Fruit fly (Drosophila melanogaster) whole organism, prepupa: ENCODE data around the gene FER.

ENCODE experiments used
- Blimp-1 ChIP-seq: fragments of 200-800 bp; sonication (Bioruptor generic); optimal IDR thresholded peaks from 3 replicates; lab custom pipeline; 2017; ENCODE audit warnings: missing biosample characterization, missing genetic modification characterization, mild to moderate bottlenecking, moderate library complexity, missing genetic modification reagents
- CG10631 ChIP-seq: fragments of 200-800 bp; sonication (Bioruptor generic); optimal IDR thresholded peaks from 2 replicates; lab custom pipeline; 2016; ENCODE audit warnings: missing biosample characterization, missing genetic modification characterization
- CG11294 ChIP-seq: fragments of 200-800 bp; sonication (Bioruptor generic); IDR thresholded peaks from 2 replicates; pipeline ENCODE4 v1.3.6; 2022; ENCODE audit warnings: missing biosample characterization, missing genetic modification characterization
- CG15336 ChIP-seq: fragments of 200-800 bp; sonication (Bioruptor generic); IDR thresholded peaks from 2 replicates; pipeline ENCODE4 v1.3.6; 2022; ENCODE audit warnings: missing biosample characterization, missing genetic modification characterization
- CG31627 ChIP-seq: fragments of 200-800 bp; sonication (Bioruptor generic); optimal IDR thresholded peaks from 3 replicates; lab custom pipeline; 2016; ENCODE audit warnings: missing biosample characterization, missing genetic modification characterization
- CG4318 ChIP-seq: fragments of 200-800 bp; sonication (Bioruptor generic); optimal IDR thresholded peaks from 3 replicates; lab custom pipeline; 2017; ENCODE audit warnings: missing biosample characterization, mild to moderate bottlenecking, missing genetic modification characterization
- CG6163 ChIP-seq: fragments of 200-800 bp; sonication (Bioruptor generic); IDR thresholded peaks from 3 replicates; pipeline ENCODE4 v1.3.6; 2022; ENCODE audit warnings: missing biosample characterization, missing genetic modification characterization
- CG6276 ChIP-seq: fragments of 200-800 bp; sonication (Bioruptor generic); optimal IDR thresholded peaks from 2 replicates; lab custom pipeline; 2017; ENCODE audit warnings: missing biosample characterization, mild to moderate bottlenecking, missing genetic modification characterization
- CG6792 ChIP-seq: fragments of 200-800 bp; sonication (Bioruptor generic); optimal IDR thresholded peaks from 3 replicates; lab custom pipeline; 2016; ENCODE audit warnings: missing biosample characterization, missing genetic modification characterization
- CG6808 ChIP-seq: fragments of 200-800 bp; sonication (Bioruptor generic); optimal IDR thresholded peaks from 3 replicates; lab custom pipeline; 2017; ENCODE audit warnings: missing biosample characterization, missing genetic modification characterization, mild to moderate bottlenecking, moderate library complexity, missing genetic modification reagents
- CG6854 ChIP-seq: fragments of 200-800 bp; sonication (Bioruptor generic); optimal IDR thresholded peaks from 2 replicates; lab custom pipeline; 2017; ENCODE audit warnings: missing biosample characterization, mild to moderate bottlenecking, missing genetic modification characterization
- CG8119 ChIP-seq: fragments of 200-800 bp; sonication (Bioruptor generic); IDR thresholded peaks from 3 replicates; pipeline ENCODE4 v1.3.6; 2022; ENCODE audit warnings: missing biosample characterization, missing genetic modification characterization
- CG8319 ChIP-seq: fragments of 200-800 bp; sonication (Bioruptor generic); optimal IDR thresholded peaks from 3 replicates; lab custom pipeline; 2016; ENCODE audit warnings: missing biosample characterization, missing genetic modification characterization
- CG8632 ChIP-seq: fragments of 200-800 bp; sonication (Bioruptor generic); optimal IDR thresholded peaks from 3 replicates; lab custom pipeline; 2016; ENCODE audit warnings: missing biosample characterization, missing genetic modification characterization
- CG9139 ChIP-seq: fragments of 200-800 bp; sonication (Bioruptor generic); optimal IDR thresholded peaks from 3 replicates; lab custom pipeline; 2017; ENCODE audit warnings: missing biosample characterization, mild to moderate bottlenecking, missing genetic modification characterization
- Eip75B ChIP-seq: fragments of 200-800 bp; sonication (Bioruptor generic); optimal IDR thresholded peaks from 3 replicates; lab custom pipeline; 2016; ENCODE audit warnings: missing biosample characterization, missing genetic modification characterization
- Eip78C ChIP-seq: fragments of 200-800 bp; sonication (Bioruptor generic); peaks from one replicate; lab custom pipeline; 2016; ENCODE audit warnings: missing biosample characterization, missing genetic modification characterization
- Eip93F ChIP-seq: fragments of 200-800 bp; sonication (Bioruptor generic); optimal IDR thresholded peaks from 2 replicates; lab custom pipeline; 2016; ENCODE audit warnings: missing biosample characterization, mild to moderate bottlenecking, missing genetic modification characterization
- Ets96B ChIP-seq: fragments of 200-800 bp; optimal IDR thresholded peaks from 2 replicates; lab custom pipeline; 2019; ENCODE audit warnings: missing biosample characterization, mild to moderate bottlenecking, missing genetic modification characterization, moderate library complexity
- Gug ChIP-seq: fragments of 200-800 bp; sonication (Bioruptor generic); IDR thresholded peaks from 2 replicates; pipeline ENCODE4 v1.3.6; 2022; ENCODE audit warnings: missing biosample characterization, missing genetic modification characterization
- Lpt ChIP-seq: fragments of 200-800 bp; sonication (Bioruptor generic); optimal IDR thresholded peaks from 3 replicates; lab custom pipeline; 2016; ENCODE audit warnings: missing biosample characterization, missing genetic modification characterization
- Met ChIP-seq: fragments of 200-800 bp; sonication (Bioruptor generic); optimal IDR thresholded peaks from 3 replicates; lab custom pipeline; 2016; ENCODE audit warnings: missing biosample characterization, missing genetic modification characterization
- OdsH ChIP-seq: fragments of 200-800 bp; sonication (Bioruptor generic); optimal IDR thresholded peaks from 3 replicates; lab custom pipeline; 2016; ENCODE audit warnings: missing biosample characterization, missing genetic modification characterization
- Smox ChIP-seq: fragments of 200-800 bp; sonication (Bioruptor generic); optimal IDR thresholded peaks from 3 replicates; lab custom pipeline; 2016; ENCODE audit warnings: missing biosample characterization, missing genetic modification characterization
- Sox14 ChIP-seq: fragments of 200-800 bp; sonication (Bioruptor generic); optimal IDR thresholded peaks from 3 replicates; lab custom pipeline; 2016; ENCODE audit warnings: missing biosample characterization, missing genetic modification characterization
- Sox15 ChIP-seq: fragments of 200-800 bp; sonication (Bioruptor generic); optimal IDR thresholded peaks from 3 replicates; lab custom pipeline; 2016; ENCODE audit warnings: missing biosample characterization, missing genetic modification characterization
- acj6 ChIP-seq: fragments of 200-800 bp; sonication (Bioruptor generic); optimal IDR thresholded peaks from 3 replicates; lab custom pipeline; 2016; ENCODE audit warnings: missing biosample characterization, missing genetic modification characterization
- dsx ChIP-seq: fragments of 200-800 bp; optimal IDR thresholded peaks from 3 replicates; lab custom pipeline; 2019; ENCODE audit warnings: missing biosample characterization, mild to moderate bottlenecking, missing genetic modification characterization, moderate library complexity; ENCODE audit not compliant: poor library complexity, severe bottlenecking
- eg ChIP-seq: fragments of 200-800 bp; sonication (Bioruptor generic); IDR thresholded peaks from 3 replicates; pipeline ENCODE4 v1.3.6; 2022; ENCODE audit warnings: missing biosample characterization, missing genetic modification characterization
- esn ChIP-seq: fragments of 200-800 bp; sonication (Bioruptor generic); optimal IDR thresholded peaks from 2 replicates; lab custom pipeline; 2016; ENCODE audit warnings: missing biosample characterization, mild to moderate bottlenecking, missing genetic modification characterization, moderate library complexity
- fd85E ChIP-seq: fragments of 200-800 bp; sonication (Bioruptor generic); optimal IDR thresholded peaks from 3 replicates; lab custom pipeline; 2016; ENCODE audit warnings: missing biosample characterization, missing genetic modification characterization
- fkh ChIP-seq: fragments of 200-800 bp; sonication (Bioruptor generic); optimal IDR thresholded peaks from 3 replicates; lab custom pipeline; 2017; ENCODE audit warnings: missing biosample characterization, mild to moderate bottlenecking, missing genetic modification characterization, moderate library complexity
- net ChIP-seq: fragments of 200-800 bp; sonication (Bioruptor generic); optimal IDR thresholded peaks from 3 replicates; lab custom pipeline; 2016; ENCODE audit warnings: missing biosample characterization, missing genetic modification characterization
- pdm3 ChIP-seq: fragments of 200-800 bp; sonication (Bioruptor generic); optimal IDR thresholded peaks from 3 replicates; lab custom pipeline; 2016; ENCODE audit warnings: missing biosample characterization, missing genetic modification characterization
- salr ChIP-seq, 2 experiments: fragments of 200-800 bp; sonication (Bioruptor generic); optimal IDR thresholded peaks; 3 replicates each; lab custom pipeline; 2016 to 2018; ENCODE audit warnings: missing biosample characterization in 2 of 2, missing genetic modification characterization in 2 of 2, mild to moderate bottlenecking in 1 of 2
- spab ChIP-seq: fragments of 200-800 bp; sonication (Bioruptor generic); optimal IDR thresholded peaks from 2 replicates; lab custom pipeline; 2017; ENCODE audit warnings: missing biosample characterization, mild to moderate bottlenecking, missing genetic modification characterization, missing genetic modification reagents
- ss ChIP-seq, 2 experiments: fragments of 200-800 bp; sonication (Bioruptor generic); optimal IDR thresholded peaks; 2 replicates in 1 of 2; 3 replicates in 1 of 2; lab custom pipeline; 2017 to 2018; ENCODE audit warnings: mild to moderate bottlenecking in 2 of 2, missing biosample characterization in 2 of 2, missing genetic modification characterization in 2 of 2, moderate library complexity in 1 of 2
- svp ChIP-seq: fragments of 200-800 bp; sonication (Bioruptor generic); peaks from one replicate; lab custom pipeline; 2016; ENCODE audit warnings: missing biosample characterization, missing genetic modification characterization
- vri ChIP-seq: fragments of 200-800 bp; sonication (Bioruptor generic); optimal IDR thresholded peaks from 3 replicates; lab custom pipeline; 2016; ENCODE audit warnings: missing biosample characterization, mild to moderate bottlenecking, missing genetic modification characterization

Gene FER

dm6 chr3R:9344791-9345208, 49.5 kb downstream of the FER start (continued):
- TF ChIP-seq Sox15: no peak
- TF ChIP-seq pdm3 (GFP tag; lab: Kevin White, UChicago): peak; percentile 38
- peak in 1 of 2 experiments; percentile 39 for TF ChIP-seq salr (GFP tag; optimal IDR thresholded peaks at IDR 0.05; lab: Kevin White, UChicago)
- no peak for TF ChIP-seq Sox14
- TF ChIP-seq, all 60 proteins: peak for 25

dm6 chr3R:9344186-9344790, 50.1 kb downstream of the FER start:
- TF ChIP-seq Eip78C (GFP tag; lab: Kevin White, UChicago) (peak; percentile 23), Eip93F (GFP tag; lab: Kevin White, UChicago) (peak; percentile 11), Eip75B (GFP tag; lab: Kevin White, UChicago) (peak; percentile 60), svp (GFP tag; lab: Kevin White, UChicago) (peak; percentile 97), fkh (GFP tag; lab: Kevin White, UChicago) (peak; percentile 89), OdsH (GFP tag; lab: Kevin White, UChicago) (no peak), CG8632 (peak; percentile 5), CG6854 (GFP tag; lab: Kevin White, UChicago) (peak; percentile 2), spab (GFP tag; lab: Kevin White, UChicago) (no peak), ss (GFP tag; optimal IDR thresholded peaks at IDR 0.05; lab: Kevin White, UChicago) (peak in 1 of 2 experiments; percentile 34), acj6 (GFP tag; lab: Kevin White, UChicago) (no peak)

- TF ChIP-seq CG6276 (GFP tag; lab: Kevin White, UChicago): no peak
- no peak for TF ChIP-seq salr (GFP tag; optimal IDR thresholded peaks at IDR 0.05; lab: Kevin White, UChicago)
- TF ChIP-seq CG6792 (GFP tag; lab: Kevin White, UChicago): no peak
- no peak for TF ChIP-seq spab (GFP tag; lab: Kevin White, UChicago)
- TF ChIP-seq CG8119 (GFP tag; lab: Robert Waterston, UW): no peak
- no peak for TF ChIP-seq svp (GFP tag; lab: Kevin White, UChicago)
- TF ChIP-seq net (GFP tag; lab: Kevin White, UChicago): no peak
- no peak for TF ChIP-seq CG9139 (GFP tag; lab: Kevin White, UChicago)
- TF ChIP-seq dsx (GFP tag; lab: Kevin White, UChicago): no peak
- TF ChIP-seq CG6163 (GFP tag; lab: Robert Waterston, UW): no peak
- TF ChIP-seq Blimp-1 (GFP tag; lab: Kevin White, UChicago): no peak
Measured at dm6 chr3R:9343645-9344044, 50.7 kb downstream of the FER start.

dm6 chr3R:9343022-9343587, 51.2 kb downstream of the FER start:
- TF ChIP-seq Gug (no peak), CG15336 (GFP tag; lab: Robert Waterston, UW) (no peak), Eip78C (GFP tag; lab: Kevin White, UChicago) (peak; percentile 58), ss (GFP tag; optimal IDR thresholded peaks at IDR 0.05; lab: Kevin White, UChicago) (peak in 1 of 2 experiments; percentile 22)

- TF ChIP-seq CG8319 (GFP tag; lab: Kevin White, UChicago) (no peak), CG8632 (no peak), Gug (no peak), net (GFP tag; lab: Kevin White, UChicago) (no peak), fd85E (GFP tag; lab: Kevin White, UChicago) (peak; percentile 38), CG11294 (GFP tag; lab: Robert Waterston, UW) (no peak), esn (peak; percentile 5), Blimp-1 (GFP tag; lab: Kevin White, UChicago) (peak; percentile 22), pdm3 (GFP tag; lab: Kevin White, UChicago) (peak; percentile 18), Eip93F (GFP tag; lab: Kevin White, UChicago) (no peak), CG31627 (GFP tag; lab: Kevin White, UChicago) (no peak), spab (GFP tag; lab: Kevin White, UChicago) (peak; percentile 6), Smox (GFP tag; lab: Kevin White, UChicago) (peak; percentile 19), Lpt (GFP tag; lab: Kevin White, UChicago) (no peak), CG6808 (GFP tag; lab: Kevin White, UChicago) (peak; percentile 31), Met (peak; percentile 30), Ets96B (tag; lab: Kevin White, UChicago) (peak; percentile 13), svp (GFP tag; lab: Kevin White, UChicago) (peak; percentile 48), CG10631 (GFP tag; lab: Kevin White, UChicago) (no peak), CG4318 (GFP tag; lab: Kevin White, UChicago) (no peak), vri (GFP tag; lab: Kevin White, UChicago) (peak; percentile 57), eg (GFP tag; lab: Robert Waterston, UW) (peak; percentile 61; the same call in 2 of the 3 replicates), CG6276 (GFP tag; lab: Kevin White, UChicago) (peak; percentile 10), CG9139 (GFP tag; lab: Kevin White, UChicago) (peak; percentile 45)
Measured at dm6 chr3R:9342248-9342882, 52.0 kb downstream of the FER start.
